Worm (Caenorhabditis elegans) whole organism, L1 larva: ENCODE data around the gene rpl-12.

ENCODE experiments used
- C16A3.4 ChIP-seq: fragments of 150-350 bp; optimal IDR thresholded peaks from 2 replicates; lab custom pipeline; 2014; ENCODE audit warnings: missing biosample characterization, missing genetic modification characterization
- F16B12.6 ChIP-seq: fragments of 150-350 bp; optimal IDR thresholded peaks from 2 replicates; lab custom pipeline; 2014; ENCODE audit warnings: missing biosample characterization, missing genetic modification characterization
- ama-1 ChIP-seq: fragments of 150-350 bp; optimal IDR thresholded peaks from 2 replicates; lab custom pipeline; 2014
- ceh-63 ChIP-seq: fragments of 200-800 bp; sonication (Bioruptor generic); optimal IDR thresholded peaks from 2 replicates; lab custom pipeline; 2018; ENCODE audit warnings: mild to moderate bottlenecking, missing genetic modification characterization, missing compliant biosample characterization
- ceh-8 ChIP-seq: fragments of 200-800 bp; sonication (Bioruptor generic); optimal IDR thresholded peaks from 2 replicates; lab custom pipeline; 2018; ENCODE audit warnings: mild to moderate bottlenecking, missing genetic modification characterization, moderate library complexity, missing compliant biosample characterization
- ceh-90 ChIP-seq: sonication (generic microtip); optimal IDR thresholded peaks from 2 replicates; lab custom pipeline; 2016; ENCODE audit warnings: missing genetic modification characterization, missing compliant biosample characterization
- ces-1 ChIP-seq: fragments of 150-350 bp; optimal IDR thresholded peaks from 2 replicates; lab custom pipeline; 2014; ENCODE audit warnings: missing biosample characterization, missing genetic modification reagents, missing genetic modification characterization
- dsc-1 ChIP-seq: sonication (generic microtip); optimal IDR thresholded peaks from 2 replicates; lab custom pipeline; 2016; ENCODE audit warnings: mild to moderate bottlenecking, missing genetic modification characterization, missing compliant biosample characterization
- efl-1 ChIP-seq, 4 experiments: fragments of 150-350 bp; optimal IDR thresholded peaks in 3 of 4; peaks in 1 of 4; 1 replicate in 1 of 4; 2 replicates in 3 of 4; lab custom pipeline; 2014; ENCODE audit warnings: missing biosample characterization in 2 of 4, missing genetic modification characterization in 2 of 4, missing genetic modification reagents in 2 of 4
- efl-3 ChIP-seq: fragments of 200-800 bp; sonication (Bioruptor generic); optimal IDR thresholded peaks from 2 replicates; lab custom pipeline; 2018; ENCODE audit warnings: mild to moderate bottlenecking, missing genetic modification characterization, missing compliant biosample characterization
- egl-13 ChIP-seq: sonication (generic microtip); optimal IDR thresholded peaks from 2 replicates; lab custom pipeline; 2016; ENCODE audit warnings: missing genotype, missing genetic modification reagents, missing genetic modification characterization, missing compliant biosample characterization
- egl-27 ChIP-seq, 2 experiments: fragments of 150-350 bp in 1 of 2; sonication (generic microtip); optimal IDR thresholded peaks; 3 replicates each; lab custom pipeline; 2017 to 2018; ENCODE audit warnings: missing biosample characterization in 2 of 2, missing genetic modification characterization in 2 of 2, missing genetic modification reagents in 2 of 2
- elt-3 ChIP-seq, 6 experiments: fragments of 150-350 bp in 1 of 6; sonication (generic microtip); optimal IDR thresholded peaks; 2 replicates each; lab custom pipeline; 2017 to 2018; ENCODE audit warnings: missing biosample characterization in 6 of 6, missing genetic modification characterization in 6 of 6, inconsistent platforms in 1 of 6
- ets-5 ChIP-seq: fragments of 200-800 bp; sonication (Bioruptor generic); IDR thresholded peaks from 2 replicates; pipeline ENCODE4 v1.3.6; 2022; ENCODE audit warnings: missing genetic modification characterization, missing compliant biosample characterization
- fkh-10 ChIP-seq: sonication (generic microtip); optimal IDR thresholded peaks from 2 replicates; lab custom pipeline; 2017; ENCODE audit warnings: missing biosample characterization, missing genetic modification reagents, missing genetic modification characterization
- fkh-8 ChIP-seq: sonication (generic microtip); optimal IDR thresholded peaks from 2 replicates; lab custom pipeline; 2016; ENCODE audit warnings: mild to moderate bottlenecking, missing genetic modification characterization, missing compliant biosample characterization
- fos-1 ChIP-seq: fragments of 150-350 bp; optimal IDR thresholded peaks from 2 replicates; lab custom pipeline; 2014; ENCODE audit warnings: missing biosample characterization, missing genetic modification characterization
- hlh-4 ChIP-seq: sonication (generic microtip); optimal IDR thresholded peaks from 2 replicates; lab custom pipeline; 2016; ENCODE audit warnings: mild to moderate bottlenecking, missing genetic modification characterization, missing compliant biosample characterization
- hpl-2 ChIP-seq: fragments of 150-350 bp; optimal IDR thresholded peaks from 2 replicates; lab custom pipeline; 2014; ENCODE audit warnings: missing biosample characterization, missing genetic modification reagents, missing genetic modification characterization
- isw-1 ChIP-seq: fragments of 200-800 bp; sonication (Bioruptor generic); IDR thresholded peaks from 2 replicates; pipeline ENCODE4 v1.3.6; 2022; ENCODE audit warnings: missing genetic modification characterization, missing compliant biosample characterization
- lin-14 ChIP-seq: fragments of 200-800 bp; sonication (Bioruptor generic); optimal IDR thresholded peaks from 2 replicates; lab custom pipeline; 2018; ENCODE audit warnings: mild to moderate bottlenecking, missing genetic modification characterization, moderate library complexity, missing compliant biosample characterization
- lin-15B ChIP-seq: fragments of 150-350 bp; sonication (generic microtip); optimal IDR thresholded peaks from 3 replicates; lab custom pipeline; 2014; ENCODE audit warnings: missing biosample characterization, missing genetic modification characterization
- lin-39 ChIP-seq: fragments of 150-350 bp; optimal IDR thresholded peaks from 2 replicates; lab custom pipeline; 2014; ENCODE audit warnings: missing biosample characterization, missing genetic modification reagents, missing genetic modification characterization
- lsy-2 ChIP-seq, 2 experiments: fragments of 150-350 bp; optimal IDR thresholded peaks; 2 replicates each; lab custom pipeline; 2014; ENCODE audit warnings: missing biosample characterization in 2 of 2, missing genetic modification characterization in 2 of 2
- mab-9 ChIP-seq: fragments of 200-800 bp; sonication (Bioruptor generic); IDR thresholded peaks from 2 replicates; pipeline ENCODE4 v1.3.6; 2022; ENCODE audit warnings: missing genetic modification reagents, missing genetic modification characterization, missing compliant biosample characterization
- nhr-11 ChIP-seq: fragments of 150-350 bp; optimal IDR thresholded peaks from 2 replicates; lab custom pipeline; 2014; ENCODE audit warnings: missing biosample characterization, missing genetic modification characterization
- nhr-237 ChIP-seq: fragments of 150-350 bp; optimal IDR thresholded peaks from 2 replicates; lab custom pipeline; 2014; ENCODE audit warnings: missing biosample characterization, missing genetic modification characterization
- nhr-71 ChIP-seq: sonication (generic microtip); optimal IDR thresholded peaks from 2 replicates; lab custom pipeline; 2016; ENCODE audit warnings: mild to moderate bottlenecking, missing genetic modification characterization, moderate library complexity, missing compliant biosample characterization
- nhr-76 ChIP-seq: sonication (generic microtip); optimal IDR thresholded peaks from 2 replicates; lab custom pipeline; 2017; ENCODE audit warnings: missing biosample characterization, missing genetic modification characterization
- nhr-85 ChIP-seq: sonication (generic microtip); peaks from one replicate; lab custom pipeline; 2016; ENCODE audit warnings: missing genetic modification characterization, inconsistent platforms, missing compliant biosample characterization
- nhr-90 ChIP-seq: sonication (generic microtip); optimal IDR thresholded peaks from 2 replicates; lab custom pipeline; 2016; ENCODE audit warnings: mild to moderate bottlenecking, missing genetic modification characterization, missing compliant biosample characterization; ENCODE audit not compliant: poor library complexity
- pag-3 ChIP-seq: sonication (generic microtip); optimal IDR thresholded peaks from 2 replicates; lab custom pipeline; 2017; ENCODE audit warnings: missing genetic modification characterization, mild to moderate bottlenecking, missing compliant biosample characterization, antibody characterized with exemption, borderline replicate concordance; ENCODE audit not compliant: insufficient read depth
- pax-3 ChIP-seq: fragments of 200-800 bp; sonication (Bioruptor generic); optimal IDR thresholded peaks from 2 replicates; lab custom pipeline; 2018; ENCODE audit warnings: mild to moderate bottlenecking, missing genetic modification characterization, moderate library complexity, missing compliant biosample characterization
- skn-1 ChIP-seq: fragments of 150-350 bp; optimal IDR thresholded peaks from 2 replicates; lab custom pipeline; 2014; ENCODE audit warnings: missing biosample characterization, missing genetic modification characterization
- snpc-4 ChIP-seq: fragments of 150-350 bp; optimal IDR thresholded peaks from 2 replicates; lab custom pipeline; 2014; ENCODE audit warnings: missing biosample characterization, missing genetic modification characterization
- sox-4 ChIP-seq: sonication (generic microtip); optimal IDR thresholded peaks from 2 replicates; lab custom pipeline; 2016; ENCODE audit warnings: missing genetic modification characterization, missing compliant biosample characterization
- sptf-1 ChIP-seq: fragments of 150-350 bp; optimal IDR thresholded peaks from 2 replicates; lab custom pipeline; 2014; ENCODE audit warnings: missing biosample characterization, missing genetic modification characterization
- swsn-7 ChIP-seq: sonication (generic microtip); optimal IDR thresholded peaks from 2 replicates; lab custom pipeline; 2016; ENCODE audit warnings: missing genetic modification characterization, missing compliant biosample characterization
- tbx-2 ChIP-seq: sonication (generic microtip); optimal IDR thresholded peaks from 2 replicates; lab custom pipeline; 2016; ENCODE audit warnings: missing genetic modification characterization, missing compliant biosample characterization
- tlp-1 ChIP-seq: fragments of 150-350 bp; optimal IDR thresholded peaks from 2 replicates; lab custom pipeline; 2014; ENCODE audit warnings: missing biosample characterization, missing genetic modification characterization
- unc-130 ChIP-seq: fragments of 150-350 bp; optimal IDR thresholded peaks from 2 replicates; lab custom pipeline; 2017; ENCODE audit warnings: missing biosample characterization, missing genetic modification characterization, inconsistent platforms
- unc-30 ChIP-seq: sonication (generic microtip); optimal IDR thresholded peaks from 2 replicates; lab custom pipeline; 2017; ENCODE audit warnings: missing biosample characterization, missing genetic modification characterization
- unc-62 ChIP-seq: fragments of 150-350 bp; optimal IDR thresholded peaks from 2 replicates; lab custom pipeline; 2014; ENCODE audit warnings: missing biosample characterization, missing genetic modification reagents, missing genetic modification characterization
- unc-86 ChIP-seq: sonication (generic microtip); optimal IDR thresholded peaks from 2 replicates; lab custom pipeline; 2016; ENCODE audit warnings: missing genetic modification characterization, missing compliant biosample characterization
- unc-98 ChIP-seq: fragments of 200-800 bp; sonication (Bioruptor generic); IDR thresholded peaks from 2 replicates; pipeline ENCODE4 v1.3.6; 2022; ENCODE audit warnings: missing genetic modification characterization, missing compliant biosample characterization
- vab-15 ChIP-seq: sonication (generic microtip); optimal IDR thresholded peaks from 2 replicates; lab custom pipeline; 2017; ENCODE audit warnings: missing genotype, mild to moderate bottlenecking, missing genetic modification characterization, missing compliant biosample characterization
- xbp-1 ChIP-seq: sonication (generic microtip); optimal IDR thresholded peaks from 2 replicates; lab custom pipeline; 2016; ENCODE audit warnings: missing genetic modification characterization, missing compliant biosample characterization
- zag-1 ChIP-seq: fragments of 150-350 bp; optimal IDR thresholded peaks from 2 replicates; lab custom pipeline; 2014; ENCODE audit warnings: missing biosample characterization, missing genetic modification characterization
- zip-4 ChIP-seq: fragments of 200-800 bp; sonication (Bioruptor generic); optimal IDR thresholded peaks from 2 replicates; lab custom pipeline; 2018; ENCODE audit warnings: mild to moderate bottlenecking, missing genetic modification characterization, moderate library complexity, missing compliant biosample characterization

rpl-12 gene

DNA sequence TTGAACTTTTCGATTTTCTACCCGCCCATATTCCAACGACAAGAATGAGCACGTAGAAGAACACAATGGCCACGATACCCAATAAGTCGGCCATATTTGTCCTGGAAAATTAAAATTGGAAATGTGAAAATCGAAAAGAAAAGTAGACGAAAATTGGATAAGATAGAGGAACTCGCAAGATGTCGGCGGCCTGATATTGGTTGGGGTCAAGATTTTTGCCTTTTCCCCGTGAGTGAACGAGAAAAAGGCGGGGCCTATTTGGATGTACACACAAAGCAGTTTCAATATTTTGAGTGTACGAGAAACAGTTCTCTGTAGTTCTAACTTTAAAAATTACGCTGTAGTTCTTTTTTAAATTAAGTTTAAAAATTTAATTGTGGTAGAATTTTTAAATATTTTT, 26.0 kb downstream of the rpl-12 start, which contains the start of gene cho-1:
Gene cho-1, minus strand, starts transcription at position 101 of the 400 bp plus-strand sequence.
- TF ChIP-seq fos-1 (tag; lab: Kevin White, UChicago) (no peak), tlp-1 (tag; lab: Kevin White, UChicago) (no peak), skn-1 (tag; lab: Kevin White, UChicago) (no peak), lin-39 (tag; lab: Kevin White, UChicago) (no peak), tbx-2 (tag; lab: Kevin White, UChicago) (no peak), elt-3 (tag; optimal IDR thresholded peaks at IDR 0.05; lab: Kevin White, UChicago) (no peak), unc-98 (no peak), ceh-8 (GFP tag; lab: Kevin White, UChicago) (no peak), fkh-10 (GFP tag; lab: Kevin White, UChicago) (no peak), unc-62 (GFP tag; lab: Kevin White, UChicago) (no peak), fkh-8 (tag; lab: Kevin White, UChicago) (no peak), nhr-85 (no peak), unc-86 (tag; lab: Kevin White, UChicago) (no peak), F16B12.6 (tag; lab: Kevin White, UChicago) (no peak), efl-1 (optimal IDR thresholded peaks at IDR 0.05; lab: Kevin White, UChicago) (no peak), efl-1 (GFP tag; optimal IDR thresholded peaks at IDR 0.05 in 1 of 2; lab: Kevin White, UChicago) (no peak), snpc-4 (no peak), ets-5 (GFP tag; lab: Robert Waterston, UW) (no peak)
- TF ChIP-seq, all 84 proteins: peak for 0

DNA sequence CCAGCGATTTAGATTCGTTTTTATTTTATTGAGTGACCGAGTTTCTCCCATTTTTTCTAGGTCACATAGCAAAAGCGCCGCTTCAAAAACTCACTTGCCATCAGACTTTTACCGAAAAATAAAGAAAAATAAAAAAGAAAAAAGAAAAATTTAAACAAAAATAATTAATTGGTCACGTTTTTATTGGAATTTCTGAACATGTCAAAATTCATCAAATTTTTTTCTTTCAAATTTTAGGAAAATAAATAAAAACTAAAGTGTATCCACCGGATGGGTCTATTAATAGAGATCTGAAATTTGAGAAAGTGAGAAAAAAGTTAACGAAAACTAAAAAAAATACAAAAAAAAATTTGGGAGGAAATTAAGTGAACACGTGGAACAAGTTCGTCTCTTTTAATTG, 30.9 kb downstream of the rpl-12 start, which contains the start of gene C48D1.9:
Gene C48D1.9, minus strand, starts transcription at position 101 of the 400 bp plus-strand sequence.
- TF ChIP-seq unc-130 (tag; lab: Kevin White, UChicago) = no peak
- TF ChIP-seq egl-13 (tag; lab: Kevin White, UChicago) = no peak
- no peak for TF ChIP-seq pag-3
- TF ChIP-seq lsy-2 (tag; optimal IDR thresholded peaks at IDR 0.05; lab: Kevin White, UChicago) = no peak
- no peak for TF ChIP-seq sox-4 (tag; lab: Kevin White, UChicago)
- no peak for TF ChIP-seq ces-1 (GFP tag; lab: Kevin White, UChicago)
- no peak for TF ChIP-seq zip-4
- TF ChIP-seq efl-3 (GFP tag; lab: Kevin White, UChicago) = no peak
- TF ChIP-seq C16A3.4 = no peak
- no peak for TF ChIP-seq egl-27 (tag; optimal IDR thresholded peaks at IDR 0.05; lab: Kevin White, UChicago)
- TF ChIP-seq pax-3 (tag; lab: Kevin White, UChicago) = no peak
- no peak for TF ChIP-seq hlh-4 (tag; lab: Kevin White, UChicago)
- TF ChIP-seq sptf-1 (tag; lab: Kevin White, UChicago) = no peak
- TF ChIP-seq nhr-237 (tag; lab: Kevin White, UChicago) = no peak
- no peak for TF ChIP-seq fkh-8 (tag; lab: Kevin White, UChicago)
- no peak for TF ChIP-seq ceh-63 (GFP tag; lab: Kevin White, UChicago)

DNA sequence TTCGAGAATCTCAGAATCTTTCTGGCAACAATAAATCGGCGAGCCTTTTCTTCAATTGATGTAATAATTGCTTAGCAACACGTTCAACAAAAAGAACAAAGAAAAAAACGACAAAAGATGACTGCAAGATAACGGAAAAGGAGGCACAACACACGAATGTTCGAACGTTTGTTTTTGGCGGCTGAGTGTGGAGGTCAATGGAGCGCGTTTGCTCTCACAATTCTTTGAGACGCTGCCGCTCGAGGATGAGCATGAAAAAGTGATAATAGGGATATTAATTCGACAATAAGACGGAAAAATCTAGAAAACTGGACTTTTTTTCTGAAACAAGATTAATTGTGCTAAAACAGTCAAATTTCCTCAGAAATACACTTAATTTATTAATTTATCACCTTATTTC, 34.6 kb downstream of the rpl-12 start:
- TF ChIP-seq lin-15B (no peak), isw-1 (GFP tag; lab: Robert Waterston, UW) (no peak), unc-62 (GFP tag; lab: Kevin White, UChicago) (no peak), vab-15 (tag; lab: Kevin White, UChicago) (no peak), swsn-7 (tag; lab: Kevin White, UChicago) (no peak), egl-13 (tag; lab: Kevin White, UChicago) (no peak), unc-30 (no peak), hpl-2 (GFP tag; lab: Kevin White, UChicago) (no peak), ceh-90 (tag; lab: Kevin White, UChicago) (no peak), nhr-11 (tag; lab: Kevin White, UChicago) (no peak), tlp-1 (tag; lab: Kevin White, UChicago) (no peak), nhr-90 (tag; lab: Kevin White, UChicago) (no peak), zag-1 (no peak), ets-5 (GFP tag; lab: Robert Waterston, UW) (no peak), F16B12.6 (tag; lab: Kevin White, UChicago) (peak; percentile 7), sptf-1 (tag; lab: Kevin White, UChicago) (no peak), nhr-76 (tag; lab: Kevin White, UChicago) (no peak), snpc-4 (no peak), mab-9 (GFP tag; lab: Robert Waterston, UW) (no peak), unc-98 (no peak), xbp-1 (no peak), nhr-71 (tag; lab: Kevin White, UChicago) (no peak), dsc-1 (tag; lab: Kevin White, UChicago) (no peak), unc-130 (tag; lab: Kevin White, UChicago) (no peak), ama-1 (lab: Kevin White, UChicago) (no peak), zip-4 (no peak), lin-14 (GFP tag; lab: Kevin White, UChicago) (no peak)
